Fruit fly (Drosophila melanogaster): ENCODE data around the gene ath.

DNA sequence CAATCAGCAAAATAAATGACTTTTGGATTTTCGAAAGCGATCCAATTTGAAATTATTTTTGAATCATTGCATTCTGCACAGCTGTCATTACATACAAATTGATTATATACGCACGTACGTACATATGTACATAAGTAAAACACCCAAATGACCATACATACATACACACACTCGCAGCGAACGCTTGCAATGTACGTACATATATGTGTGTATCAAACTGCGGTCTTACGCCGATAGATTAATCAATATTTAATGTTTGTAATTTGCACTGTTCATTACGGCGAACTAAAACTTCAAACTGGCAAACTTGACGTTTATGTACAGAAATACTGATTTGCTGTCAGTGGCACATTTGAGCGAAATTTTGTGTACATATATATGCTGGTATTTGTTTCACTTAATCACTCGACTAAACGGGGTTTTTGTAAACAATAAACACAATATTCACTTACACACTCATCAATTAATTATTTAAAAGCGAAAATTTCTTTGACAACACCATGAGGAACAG, 15.3 kb downstream of the ath start:
- TF ChIP-seq CG34367 (tag; optimal IDR thresholded peaks at IDR 0.05), result no peak
- no peak for TF ChIP-seq CG8301 (tag; optimal IDR thresholded peaks at IDR 0.05)
- no peak for TF ChIP-seq Pif1A (GFP tag; optimal IDR thresholded peaks at IDR 0.05)
- no peak for TF ChIP-seq CG12605 (GFP tag; IDR thresholded peaks at IDR 0.05)
- TF ChIP-seq Snoo (tag; optimal IDR thresholded peaks at IDR 0.05), result no peak
- TF ChIP-seq CG14655 (GFP tag; optimal IDR thresholded peaks at IDR 0.05), result no peak
- no peak for TF ChIP-seq CG17806 (tag; optimal IDR thresholded peaks at IDR 0.05)
- no peak for TF ChIP-seq CG32121 (GFP tag; IDR thresholded peaks at IDR 0.05)
- no peak for TF ChIP-seq CG13204 (GFP tag; optimal IDR thresholded peaks at IDR 0.05)
- no peak for TF ChIP-seq CG15710 (tag; optimal IDR thresholded peaks at IDR 0.05)
